In the genomic region with DNA sequence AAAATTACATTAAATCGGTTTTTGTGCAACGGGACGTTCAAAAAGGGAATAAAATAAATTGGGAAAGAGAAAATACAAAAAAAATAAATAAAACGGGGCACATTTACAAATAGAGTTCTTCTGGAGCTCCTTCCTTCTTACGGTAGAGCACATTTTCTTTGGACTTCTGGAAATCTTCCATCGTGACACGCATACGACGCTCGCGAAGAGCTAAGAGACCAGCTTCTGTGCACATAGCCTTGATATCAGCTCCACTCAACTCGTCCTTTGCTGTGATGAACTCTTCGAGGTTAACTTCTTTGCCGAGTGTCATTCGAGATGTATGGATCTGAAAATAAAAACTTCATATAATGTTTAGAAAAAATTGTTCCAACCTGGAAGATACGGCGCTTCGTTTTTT, we compare ENCODE assay signal across 4 worm cellular contexts.
A peak's percentile ranks its signal among the peaks of the same experiment; 100 is the strongest.
TF ChIP-seq lines count a peak whose summit lies in the region.

No protein-coding gene starts in this region.

TF ChIP-seq in whole organism, L1 larva, 84 proteins besides CTCF, POLR2A, EP300 and RAD21:
- TF ChIP-seq ztf-11 (tag; optimal IDR thresholded peaks at IDR 0.05; lab: Kevin White, UChicago), result no peak
- TF ChIP-seq mdl-1 (tag; optimal IDR thresholded peaks at IDR 0.05; lab: Kevin White, UChicago), result no peak
- no peak for TF ChIP-seq fkh-4 (tag; optimal IDR thresholded peaks at IDR 0.05; lab: Kevin White, UChicago; ENCODE audit: borderline replicate concordance)
- TF ChIP-seq mep-1 (tag; optimal IDR thresholded peaks at IDR 0.05; lab: Kevin White, UChicago), result no peak
- no peak for TF ChIP-seq aha-1 (tag; optimal IDR thresholded peaks at IDR 0.05; lab: Kevin White, UChicago)
- no peak for TF ChIP-seq nhr-19 (GFP tag; conservative IDR thresholded peaks at IDR 0.05; lab: Robert Waterston, UW)
- TF ChIP-seq nhr-85 (tag; lab: Kevin White, UChicago), result peak; percentile 56
TF ChIP-seq in whole organism, L1 larva: peak in this region for 1.

TF ChIP-seq in whole organism, L3 larva, 47 proteins besides CTCF, POLR2A, EP300 and RAD21:
- peak; percentile 16 for TF ChIP-seq nhr-23 (tag; optimal IDR thresholded peaks at IDR 0.05; lab: Kevin White, UChicago)
- no peak for TF ChIP-seq ztf-4 (tag; optimal IDR thresholded peaks at IDR 0.05; lab: Kevin White, UChicago)

TF ChIP-seq in whole organism, L4 larva, 104 proteins besides CTCF, POLR2A, EP300 and RAD21:
- peak; percentile 3 for TF ChIP-seq hlh-11 (tag; optimal IDR thresholded peaks at IDR 0.05; lab: Kevin White, UChicago)
- peak; percentile 15 for TF ChIP-seq aha-1 (tag; lab: Kevin White, UChicago)
- TF ChIP-seq T20F7.1 (GFP tag; optimal IDR thresholded peaks at IDR 0.05; lab: Kevin White, UChicago), result peak; percentile 48
- TF ChIP-seq jun-1 (tag; optimal IDR thresholded peaks at IDR 0.05; lab: Kevin White, UChicago), result peak; percentile 59
- no peak for TF ChIP-seq Y5F2A.4 (GFP tag; optimal IDR thresholded peaks at IDR 0.05; lab: Kevin White, UChicago)

TF ChIP-seq in whole organism, young adult, 124 proteins besides CTCF, POLR2A, EP300 and RAD21:
- TF ChIP-seq B0035.1 (tag; optimal IDR thresholded peaks at IDR 0.05; lab: Kevin White, UChicago) (no peak), ceh-100 (GFP tag; IDR thresholded peaks at IDR 0.05; lab: Robert Waterston, UW) (no peak), efl-1 (GFP tag; optimal IDR thresholded peaks at IDR 0.05; lab: Kevin White, UChicago) (no peak), mcd-1 (GFP tag; IDR thresholded peaks at IDR 0.05; lab: Robert Waterston, UW) (no peak), ama-1 (optimal IDR thresholded peaks at IDR 0.05; lab: Kevin White, UChicago) (peak; percentile 14), ama-1 (GFP tag; optimal IDR thresholded peaks at IDR 0.05; lab: Kevin White, UChicago) (no peak), zfh-2 (GFP tag; conservative IDR thresholded peaks at IDR 0.05; lab: Robert Waterston, UW) (no peak), F22D6.2 (tag; optimal IDR thresholded peaks at IDR 0.05; lab: Kevin White, UChicago) (no peak), F10E7.11 (tag; optimal IDR thresholded peaks at IDR 0.05; lab: Kevin White, UChicago) (no peak), dpl-1 (GFP tag; optimal IDR thresholded peaks at IDR 0.05; lab: Kevin White, UChicago) (no peak), nfyb-1 (GFP tag; IDR thresholded peaks at IDR 0.05; lab: Robert Waterston, UW) (0 out of 2 replicates have a peak, but pooled peaks have one; percentile 22), dox-1 (GFP tag; IDR thresholded peaks at IDR 0.05; lab: Robert Waterston, UW) (no peak), hsf-1 (GFP tag; IDR thresholded peaks at IDR 0.05; lab: Robert Waterston, UW) (no peak), K11D2.4 (GFP tag; IDR thresholded peaks at IDR 0.05; lab: Robert Waterston, UW) (no peak), Y53F4B.3 (GFP tag; IDR thresholded peaks at IDR 0.05; lab: Robert Waterston, UW) (no peak), Y56A3A.18 (GFP tag; IDR thresholded peaks at IDR 0.05; lab: Robert Waterston, UW) (no peak), cebp-2 (GFP tag; IDR thresholded peaks at IDR 0.05; lab: Robert Waterston, UW) (no peak), ceh-27 (GFP tag; optimal IDR thresholded peaks at IDR 0.05; lab: Kevin White, UChicago) (no peak), Y95B8A.8 (GFP tag; IDR thresholded peaks at IDR 0.05; lab: Robert Waterston, UW) (no peak), hmg-20 (GFP tag; IDR thresholded peaks at IDR 0.05; lab: Robert Waterston, UW) (no peak), F55B11.4 (tag; optimal IDR thresholded peaks at IDR 0.05; lab: Kevin White, UChicago; ENCODE audit: borderline replicate concordance, insufficient read depth) (no peak), fkh-3 (tag; optimal IDR thresholded peaks at IDR 0.05; lab: Kevin White, UChicago) (no peak), egrh-3 (GFP tag; IDR thresholded peaks at IDR 0.05; lab: Robert Waterston, UW) (no peak), hmg-1.2 (GFP tag; IDR thresholded peaks at IDR 0.05; lab: Robert Waterston, UW) (0 out of 2 replicates have a peak, but pooled peaks have one; percentile 2), rpc-1 (optimal IDR thresholded peaks at IDR 0.05; lab: Kevin White, UChicago) (no peak), rpc-1 (tag; optimal IDR thresholded peaks at IDR 0.05; lab: Kevin White, UChicago) (no peak), ztf-3 (GFP tag; optimal IDR thresholded peaks at IDR 0.05; lab: Kevin White, UChicago) (no peak), repo-1 (tag; optimal IDR thresholded peaks at IDR 0.05; lab: Kevin White, UChicago) (no peak), mxl-1 (tag; optimal IDR thresholded peaks at IDR 0.05; lab: Kevin White, UChicago) (no peak), bed-2 (GFP tag; IDR thresholded peaks at IDR 0.05; lab: Robert Waterston, UW) (no peak), ceh-40 (GFP tag; IDR thresholded peaks at IDR 0.05; lab: Robert Waterston, UW) (0 out of 2 replicates have a peak, but pooled peaks have one; percentile 23), C06A6.2 (GFP tag; conservative IDR thresholded peaks at IDR 0.05; lab: Robert Waterston, UW) (no peak), nfya-2 (GFP tag; IDR thresholded peaks at IDR 0.05; lab: Robert Waterston, UW) (no peak)
TF ChIP-seq in whole organism, young adult: peak in this region for 4.
